Fruit fly (Drosophila melanogaster): ENCODE data around the gene Exo84.

The Exo84 gene

dm6 chr3R:26012801-26013663 is 39.0 kb downstream of the Exo84 start:
- TF ChIP-seq zfh1 (GFP tag; IDR thresholded peaks at IDR 0.05), result no peak
- TF ChIP-seq CG11456 (GFP tag; IDR thresholded peaks at IDR 0.05), result no peak
- TF ChIP-seq eyg (GFP tag; optimal IDR thresholded peaks at IDR 0.05), result no peak
- TF ChIP-seq Rx (GFP tag; IDR thresholded peaks at IDR 0.05), result no peak
- TF ChIP-seq H2.0 (GFP tag; IDR thresholded peaks at IDR 0.05), result no peak
- peak; percentile 16 for TF ChIP-seq gcm (GFP tag; optimal IDR thresholded peaks at IDR 0.05)
- peak; percentile 49; the same call in 1 of the 2 replicates for TF ChIP-seq CG17328 (GFP tag; IDR thresholded peaks at IDR 0.05)
- no peak for TF ChIP-seq CG33213 (GFP tag; optimal IDR thresholded peaks at IDR 0.05)
- no peak for TF ChIP-seq CG10959 (GFP tag; IDR thresholded peaks at IDR 0.05)
- no peak for TF ChIP-seq fu2 (GFP tag; optimal IDR thresholded peaks at IDR 0.05)
- TF ChIP-seq hth (optimal IDR thresholded peaks at IDR 0.05), result no peak
- peak; percentile 47 for TF ChIP-seq CG9727 (GFP tag; optimal IDR thresholded peaks at IDR 0.05)
- TF ChIP-seq tin (GFP tag; optimal IDR thresholded peaks at IDR 0.05), result no peak
- no peak for TF ChIP-seq CG9876 (GFP tag; optimal IDR thresholded peaks at IDR 0.05)
- TF ChIP-seq Bgb (GFP tag; IDR thresholded peaks at IDR 0.05; ENCODE audit: partially characterized antibody), result no peak
- no peak for TF ChIP-seq CG11398 (GFP tag; optimal IDR thresholded peaks at IDR 0.05)
- TF ChIP-seq CG32767 (GFP tag; IDR thresholded peaks at IDR 0.05), result no peak
- TF ChIP-seq Myb (GFP tag; optimal IDR thresholded peaks at IDR 0.05), result no peak
- no peak; the same call in 2 of the 3 replicates for TF ChIP-seq CG34422 (GFP tag; IDR thresholded peaks at IDR 0.05)
- TF ChIP-seq CG13775 (GFP tag; optimal IDR thresholded peaks at IDR 0.05), result no peak
- TF ChIP-seq fd96Cb (tag; optimal IDR thresholded peaks at IDR 0.05), result peak; percentile 51
- TF ChIP-seq aop (GFP tag; IDR thresholded peaks at IDR 0.05), result no peak
- TF ChIP-seq CG2678 (tag; optimal IDR thresholded peaks at IDR 0.05), result peak; percentile 63
- TF ChIP-seq croc (GFP tag; conservative IDR thresholded peaks at IDR 0.05), result no peak
- TF ChIP-seq ash1 (GFP tag; optimal IDR thresholded peaks at IDR 0.05), result no peak
- no peak for TF ChIP-seq Stat92E (GFP tag; optimal IDR thresholded peaks at IDR 0.05)
- TF ChIP-seq Hey (tag; optimal IDR thresholded peaks at IDR 0.05), result no peak
- no peak for TF ChIP-seq CG43689 (GFP tag; IDR thresholded peaks at IDR 0.05)
- TF ChIP-seq CG17359 (tag; optimal IDR thresholded peaks at IDR 0.05), result peak; percentile 25
- peak; percentile 47; the same call in 1 of the 2 replicates for TF ChIP-seq ara (GFP tag; IDR thresholded peaks at IDR 0.05)
- TF ChIP-seq CG8359 (GFP tag; optimal IDR thresholded peaks at IDR 0.05; ENCODE audit: borderline replicate concordance), result no peak
- no peak for TF ChIP-seq CG15073 (GFP tag; optimal IDR thresholded peaks at IDR 0.05)
- TF ChIP-seq CG8765 (GFP tag; IDR thresholded peaks at IDR 0.05), result no peak
- no peak for TF ChIP-seq bab2 (GFP tag; optimal IDR thresholded peaks at IDR 0.05)
- TF ChIP-seq twi (tag; optimal IDR thresholded peaks at IDR 0.05), result peak; percentile 57
- TF ChIP-seq chinmo (GFP tag; IDR thresholded peaks at IDR 0.05; ENCODE audit: partially characterized antibody), result no peak
- TF ChIP-seq CG42726 (GFP tag; IDR thresholded peaks at IDR 0.05; ENCODE audit: partially characterized antibody), result no peak
- no peak for TF ChIP-seq Fer2 (tag; optimal IDR thresholded peaks at IDR 0.05)
- TF ChIP-seq CG14965 (GFP tag; optimal IDR thresholded peaks at IDR 0.05; ENCODE audit: borderline replicate concordance), result no peak
- TF ChIP-seq pho (GFP tag; optimal IDR thresholded peaks at IDR 0.05), result no peak
- peak; percentile 47 for TF ChIP-seq trem (tag; optimal IDR thresholded peaks at IDR 0.05)
- no peak for TF ChIP-seq Hr51 (GFP tag; optimal IDR thresholded peaks at IDR 0.05)
- no peak for TF ChIP-seq gt (GFP tag; IDR thresholded peaks at IDR 0.05)
- TF ChIP-seq CG10565 (GFP tag; optimal IDR thresholded peaks at IDR 0.05), result no peak
- TF ChIP-seq salm (tag; optimal IDR thresholded peaks at IDR 0.05), result no peak
- no peak for TF ChIP-seq fd64A (GFP tag; optimal IDR thresholded peaks at IDR 0.05)
- peak; percentile 52 for TF ChIP-seq PHDP (tag; optimal IDR thresholded peaks at IDR 0.05)
- TF ChIP-seq CG2199 (GFP tag; IDR thresholded peaks at IDR 0.05), result no peak
- no peak for TF ChIP-seq Hr78 (GFP tag; optimal IDR thresholded peaks at IDR 0.05)

All from whole organism, embryonic.